Fruit fly (Drosophila melanogaster) whole organism, embryonic: ENCODE data around the gene CG12998.

Experiments used
- BtbVII ChIP-seq: fragments of 200-800 bp; sonication (Bioruptor generic); optimal IDR thresholded peaks from 3 replicates; lab custom pipeline; 2017; ENCODE audit warnings: missing biosample characterization, mild to moderate bottlenecking, missing genetic modification characterization
- CG10209 ChIP-seq: fragments of 200-800 bp; sonication (Bioruptor generic); optimal IDR thresholded peaks from 3 replicates; lab custom pipeline; 2017; ENCODE audit warnings: missing biosample characterization, mild to moderate bottlenecking, missing genetic modification characterization, missing genetic modification reagents
- CG11093 ChIP-seq: fragments of 200-800 bp; sonication (Bioruptor generic); IDR thresholded peaks from 3 replicates; pipeline ENCODE4 v1.3.6; 2022; ENCODE audit warnings: missing biosample characterization, missing genetic modification characterization
- CG11504 ChIP-seq: fragments of 200-800 bp; sonication (Bioruptor generic); optimal IDR thresholded peaks from 3 replicates; lab custom pipeline; 2019; ENCODE audit warnings: missing biosample characterization, mild to moderate bottlenecking, missing genetic modification characterization, moderate library complexity
- CG11695 ChIP-seq: fragments of 200-800 bp; sonication (Bioruptor generic); IDR thresholded peaks from 3 replicates; pipeline ENCODE4 v1.3.6; 2022; ENCODE audit warnings: missing biosample characterization, missing genetic modification characterization
- CG1233 ChIP-seq: fragments of 200-800 bp; sonication (Bioruptor generic); optimal IDR thresholded peaks from 4 replicates; lab custom pipeline; 2018; ENCODE audit warnings: missing biosample characterization, mild to moderate bottlenecking, missing genetic modification characterization
- CG12744 ChIP-seq: fragments of 200-800 bp; sonication (Bioruptor generic); optimal IDR thresholded peaks from 2 replicates; lab custom pipeline; 2016; ENCODE audit warnings: missing biosample characterization, missing genetic modification characterization
- CG1529 ChIP-seq: fragments of 200-800 bp; sonication (Bioruptor generic); optimal IDR thresholded peaks from 3 replicates; lab custom pipeline; 2018; ENCODE audit warnings: missing biosample characterization, missing genetic modification characterization
- CG17385 ChIP-seq: fragments of 200-800 bp; sonication (Bioruptor generic); optimal IDR thresholded peaks from 3 replicates; lab custom pipeline; 2018; ENCODE audit warnings: missing biosample characterization, mild to moderate bottlenecking, missing genetic modification characterization
- CG2120 ChIP-seq: fragments of 200-800 bp; sonication (Bioruptor generic); optimal IDR thresholded peaks from 3 replicates; lab custom pipeline; 2016; ENCODE audit warnings: missing biosample characterization, missing genetic modification characterization
- CG30020 ChIP-seq: fragments of 200-800 bp; optimal IDR thresholded peaks from 2 replicates; lab custom pipeline; 2019; ENCODE audit warnings: missing biosample characterization, mild to moderate bottlenecking, missing genetic modification characterization, moderate library complexity
- CG33213 ChIP-seq: fragments of 200-800 bp; sonication (Bioruptor generic); optimal IDR thresholded peaks from 3 replicates; lab custom pipeline; 2016; ENCODE audit warnings: missing biosample characterization, missing genetic modification characterization
- CG3407 ChIP-seq: fragments of 200-800 bp; sonication (Bioruptor generic); optimal IDR thresholded peaks from 2 replicates; lab custom pipeline; 2018; ENCODE audit warnings: missing biosample characterization, mild to moderate bottlenecking, missing genetic modification characterization
- CG3847 ChIP-seq: fragments of 200-800 bp; sonication (Bioruptor generic); IDR thresholded peaks from 2 replicates; pipeline ENCODE4 v1.3.6; 2022; ENCODE audit warnings: missing biosample characterization, missing genetic modification characterization
- CG6765 ChIP-seq: fragments of 200-800 bp; sonication (Bioruptor generic); optimal IDR thresholded peaks from 3 replicates; lab custom pipeline; 2017; ENCODE audit warnings: missing biosample characterization, mild to moderate bottlenecking, missing genetic modification characterization
- CG7839 ChIP-seq: fragments of 200-800 bp; sonication (Bioruptor generic); optimal IDR thresholded peaks from 3 replicates; lab custom pipeline; 2018; ENCODE audit warnings: missing biosample characterization, mild to moderate bottlenecking, missing genetic modification characterization, moderate library complexity
- CG8359 ChIP-seq: fragments of 200-800 bp; sonication (Bioruptor generic); optimal IDR thresholded peaks from 2 replicates; lab custom pipeline; 2017; ENCODE audit warnings: missing biosample characterization, mild to moderate bottlenecking, missing genetic modification characterization, borderline replicate concordance
- CG8478 ChIP-seq: fragments of >200 bp; optimal IDR thresholded peaks from 2 replicates; lab custom pipeline; 2018
- CG9215 ChIP-seq: fragments of 200-800 bp; sonication (Bioruptor generic); IDR thresholded peaks from 2 replicates; pipeline ENCODE4 v1.3.6; 2022; ENCODE audit warnings: missing biosample characterization, missing genetic modification characterization
- CG9437 ChIP-seq: fragments of 200-800 bp; sonication (Bioruptor generic); optimal IDR thresholded peaks from 2 replicates; lab custom pipeline; 2018; ENCODE audit warnings: missing biosample characterization, mild to moderate bottlenecking, missing genetic modification characterization
- Chrac-16 ChIP-seq: fragments of 200-800 bp; sonication (Bioruptor generic); optimal IDR thresholded peaks from 3 replicates; lab custom pipeline; 2016; ENCODE audit warnings: missing biosample characterization, missing genetic modification characterization
- CrebB ChIP-seq: fragments of 200-800 bp; sonication (Bioruptor generic); optimal IDR thresholded peaks from 3 replicates; lab custom pipeline; 2018; ENCODE audit warnings: missing biosample characterization, mild to moderate bottlenecking, missing genetic modification characterization
- E2f2 ChIP-seq: fragments of 200-800 bp; sonication (Bioruptor generic); IDR thresholded peaks from 2 replicates; pipeline ENCODE4 v1.3.6; 2022; ENCODE audit warnings: missing biosample characterization, missing genetic modification characterization
- Hey ChIP-seq: fragments of 200-800 bp; sonication (Bioruptor generic); optimal IDR thresholded peaks from 3 replicates; lab custom pipeline; 2018; ENCODE audit warnings: missing biosample characterization, mild to moderate bottlenecking, missing genetic modification characterization
- Hr78 ChIP-seq, 2 experiments: fragments of 200-800 bp in 1 of 2; fragments of >200 bp in 1 of 2; sonication (Bioruptor generic) in 1 of 2; optimal IDR thresholded peaks; 2 replicates each; lab custom pipeline; 2017 to 2019; ENCODE audit warnings: missing biosample characterization in 2 of 2, missing genetic modification characterization in 2 of 2, mild to moderate bottlenecking in 1 of 2, moderate library complexity in 1 of 2
- Lhr ChIP-seq: fragments of 200-800 bp; sonication (Bioruptor generic); optimal IDR thresholded peaks from 3 replicates; lab custom pipeline; 2017; ENCODE audit warnings: mild to moderate bottlenecking, missing biosample characterization, missing genetic modification reagents, missing genetic modification characterization
- Mad ChIP-seq: fragments of 200-800 bp; sonication (Bioruptor generic); optimal IDR thresholded peaks from 2 replicates; lab custom pipeline; 2016; ENCODE audit warnings: missing biosample characterization, missing genetic modification characterization
- Tbp ChIP-seq: fragments of >200 bp; optimal IDR thresholded peaks from 2 replicates; lab custom pipeline; 2018; ENCODE audit warnings: missing biosample characterization, missing genetic modification characterization
- Trl ChIP-seq, 3 experiments: fragments of >200 bp in 2 of 3; fragments of 200-800 bp in 1 of 3; sonication (Bioruptor generic) in 1 of 3; optimal IDR thresholded peaks; 2 replicates in 1 of 3; 3 replicates in 2 of 3; lab custom pipeline; 2016 to 2017; ENCODE audit warnings: missing biosample characterization in 1 of 3, missing genetic modification characterization in 1 of 3
- Usf ChIP-seq: fragments of 200-800 bp; sonication (Bioruptor generic); optimal IDR thresholded peaks from 2 replicates; lab custom pipeline; 2017; ENCODE audit warnings: missing genotype, missing biosample characterization, missing genetic modification characterization
- amos ChIP-seq: fragments of 200-800 bp; sonication (Bioruptor generic); IDR thresholded peaks from 2 replicates; pipeline ENCODE4 v1.3.6; 2022; ENCODE audit warnings: missing biosample characterization, missing genetic modification characterization; ENCODE audit not compliant: partially characterized antibody
- az2 ChIP-seq: fragments of 200-800 bp; sonication (Bioruptor generic); optimal IDR thresholded peaks from 3 replicates; lab custom pipeline; 2016; ENCODE audit warnings: missing biosample characterization, missing genetic modification characterization
- chn ChIP-seq: fragments of 200-800 bp; sonication (Bioruptor generic); optimal IDR thresholded peaks from 2 replicates; lab custom pipeline; 2016; ENCODE audit warnings: missing biosample characterization, missing genetic modification characterization
- crol ChIP-seq: fragments of 200-800 bp; sonication (Bioruptor generic); IDR thresholded peaks from 2 replicates; pipeline ENCODE4 v1.3.6; 2022; ENCODE audit warnings: missing biosample characterization, missing genetic modification characterization
- disco-r ChIP-seq: fragments of 200-800 bp; sonication (Bioruptor generic); optimal IDR thresholded peaks from 2 replicates; lab custom pipeline; 2016; ENCODE audit warnings: missing biosample characterization, missing genetic modification characterization
- dmrt99B ChIP-seq: fragments of 200-800 bp; sonication (Bioruptor generic); optimal IDR thresholded peaks from 2 replicates; lab custom pipeline; 2018; ENCODE audit warnings: missing biosample characterization, mild to moderate bottlenecking, missing genetic modification characterization, moderate library complexity
- dpn ChIP-seq, 2 experiments: fragments of 200-800 bp; sonication (Bioruptor generic); optimal IDR thresholded peaks; 3 replicates each; lab custom pipeline; 2016; ENCODE audit warnings: missing biosample characterization in 2 of 2, missing genetic modification characterization in 2 of 2
- fd64A ChIP-seq: fragments of 200-800 bp; sonication (Bioruptor generic); optimal IDR thresholded peaks from 3 replicates; lab custom pipeline; 2018; ENCODE audit warnings: missing biosample characterization, mild to moderate bottlenecking, missing genetic modification characterization
- ftz-f1 ChIP-seq: fragments of 200-800 bp; sonication (Bioruptor generic); optimal IDR thresholded peaks from 2 replicates; lab custom pipeline; 2016; ENCODE audit warnings: missing biosample characterization, missing genetic modification characterization
- gem ChIP-seq: fragments of 200-800 bp; sonication (Bioruptor generic); optimal IDR thresholded peaks from 2 replicates; lab custom pipeline; 2019; ENCODE audit warnings: missing biosample characterization, mild to moderate bottlenecking, missing genetic modification characterization, moderate library complexity
- hth ChIP-seq: fragments of >200 bp; optimal IDR thresholded peaks from 2 replicates; lab custom pipeline; 2017; ENCODE audit warnings: inconsistent platforms
- lmd ChIP-seq: fragments of 200-800 bp; sonication (Bioruptor generic); IDR thresholded peaks from 2 replicates; pipeline ENCODE4 v1.3.6; 2022; ENCODE audit warnings: missing biosample characterization, missing genetic modification characterization
- luna ChIP-seq: fragments of 200-800 bp; sonication (Bioruptor generic); optimal IDR thresholded peaks from 2 replicates; lab custom pipeline; 2016; ENCODE audit warnings: missing biosample characterization, missing genetic modification characterization
- oc ChIP-seq: fragments of 200-800 bp; sonication (Bioruptor generic); optimal IDR thresholded peaks from 2 replicates; lab custom pipeline; 2018; ENCODE audit warnings: missing biosample characterization, mild to moderate bottlenecking, missing genetic modification characterization, moderate library complexity
- p53 ChIP-seq: fragments of 200-800 bp; sonication (Bioruptor generic); optimal IDR thresholded peaks from 2 replicates; lab custom pipeline; 2016; ENCODE audit warnings: missing biosample characterization, missing genetic modification characterization
- pb ChIP-seq: fragments of 200-800 bp; sonication (Bioruptor generic); optimal IDR thresholded peaks from 3 replicates; lab custom pipeline; 2016; ENCODE audit warnings: missing biosample characterization, missing genetic modification characterization
- sens ChIP-seq: fragments of 200-800 bp; sonication (Bioruptor generic); peaks from one replicate; lab custom pipeline; 2016; ENCODE audit warnings: missing biosample characterization, missing genetic modification characterization
- sqz ChIP-seq: fragments of 200-800 bp; sonication (Bioruptor generic); optimal IDR thresholded peaks from 3 replicates; lab custom pipeline; 2018; ENCODE audit warnings: missing biosample characterization, mild to moderate bottlenecking, missing genetic modification characterization
- tup ChIP-seq: fragments of 200-800 bp; sonication (Bioruptor generic); optimal IDR thresholded peaks from 2 replicates; lab custom pipeline; 2016; ENCODE audit warnings: missing biosample characterization, mild to moderate bottlenecking, missing genetic modification characterization, moderate library complexity
- usp ChIP-seq: fragments of >200 bp; optimal IDR thresholded peaks from 2 replicates; lab custom pipeline; 2017; ENCODE audit warnings: missing biosample characterization, missing genetic modification characterization

CG12998 gene

dm6 chrX:17187495-17187894, 31.0 kb upstream of the CG12998 start (continued):
- TF ChIP-seq usp (GFP tag; lab: Kevin White, UChicago), result no peak
- no peak for TF ChIP-seq crol (GFP tag; lab: Robert Waterston, UW)
- TF ChIP-seq tup (GFP tag; lab: Kevin White, UChicago), result no peak
- TF ChIP-seq CG11093 (GFP tag; lab: Robert Waterston, UW), result no peak
- no peak for TF ChIP-seq CG3407 (GFP tag; lab: Kevin White, UChicago)
- TF ChIP-seq hth (lab: Kevin White, UChicago), result no peak
- TF ChIP-seq lmd, result 0 out of 2 replicates have a peak, but pooled peaks have one; percentile 20
- TF ChIP-seq CG33213 (GFP tag; lab: Kevin White, UChicago), result no peak
- no peak for TF ChIP-seq CG2120 (GFP tag; lab: Kevin White, UChicago)
- TF ChIP-seq dpn (GFP tag; optimal IDR thresholded peaks at IDR 0.05; lab: Kevin White, UChicago), result peak in 1 of 2 experiments; percentile 13
- TF ChIP-seq CG11695, result 0 out of 3 replicates have a peak, but pooled peaks have one; percentile 40
- TF ChIP-seq CG8478 (lab: Kevin White, UChicago), result no peak
- no peak for TF ChIP-seq p53 (GFP tag; lab: Kevin White, UChicago)
- TF ChIP-seq gem, result peak; percentile 57
- peak; percentile 8 for TF ChIP-seq Chrac-16 (GFP tag; lab: Kevin White, UChicago)
- TF ChIP-seq sqz (GFP tag; lab: Kevin White, UChicago), result no peak
- TF ChIP-seq ftz-f1 (GFP tag; lab: Kevin White, UChicago), result no peak
- TF ChIP-seq Mad (GFP tag; lab: Kevin White, UChicago), result no peak
- TF ChIP-seq az2 (GFP tag; lab: Kevin White, UChicago), result no peak
- TF ChIP-seq E2f2 (GFP tag; lab: Robert Waterston, UW), result 0 out of 2 replicates have a peak, but pooled peaks have one; percentile 12
- no peak for TF ChIP-seq Hr78 (GFP tag; optimal IDR thresholded peaks at IDR 0.05; lab: Kevin White, UChicago)
- TF ChIP-seq Usf (GFP tag; lab: Kevin White, UChicago), result no peak
- no peak for TF ChIP-seq CrebB (tag; lab: Kevin White, UChicago)
- TF ChIP-seq chn, result no peak
- TF ChIP-seq fd64A (GFP tag; lab: Kevin White, UChicago), result no peak
- TF ChIP-seq dmrt99B (tag; lab: Kevin White, UChicago), result peak; percentile 31
- TF ChIP-seq Hey (tag; lab: Kevin White, UChicago), result no peak
- peak; percentile 22 for TF ChIP-seq CG7839 (tag; lab: Kevin White, UChicago)
- no peak for TF ChIP-seq Lhr (GFP tag; lab: Kevin White, UChicago)
- TF ChIP-seq CG12744 (GFP tag; lab: Kevin White, UChicago), result no peak
- no peak for TF ChIP-seq luna (GFP tag; lab: Kevin White, UChicago)
- TF ChIP-seq CG11504 (tag; lab: Kevin White, UChicago), result no peak
- no peak for TF ChIP-seq CG17385

- TF ChIP-seq CG10209 (GFP tag; lab: Kevin White, UChicago) (no peak), amos (GFP tag; lab: Robert Waterston, UW) (no peak), sens (GFP tag; lab: Kevin White, UChicago) (peak; percentile 77), Trl (optimal IDR thresholded peaks at IDR 0.05; lab: Kevin White, UChicago) (no peak), Trl (GFP tag; optimal IDR thresholded peaks at IDR 0.05; lab: Kevin White, UChicago) (no peak)
Measured at dm6 chrX:17188167-17188566, 30.3 kb upstream of the CG12998 start.

dm6 chrX:17202498-17203162, 15.8 kb upstream of the CG12998 start, which contains the start of the genes TTLL1A and CG5070:
TTLL1A (minus strand) TSS chrX:17202598.
CG5070 (plus strand) TSS chrX:17203112.
- TF ChIP-seq pb (GFP tag; lab: Kevin White, UChicago) (no peak), oc (tag; lab: Kevin White, UChicago) (no peak), Tbp (GFP tag; lab: Kevin White, UChicago) (no peak), disco-r (GFP tag; lab: Kevin White, UChicago) (no peak), CG9215 (no peak), CG1529 (GFP tag; lab: Kevin White, UChicago) (no peak), CG30020 (tag; lab: Kevin White, UChicago) (no peak), CG3847 (GFP tag; lab: Robert Waterston, UW) (no peak), CG9437 (no peak), CG8359 (GFP tag; lab: Kevin White, UChicago) (no peak), CG1233 (no peak), CG6765 (no peak), BtbVII (no peak)
